Worm (Caenorhabditis elegans) whole organism, L1 larva: ENCODE data around the gene K02E11.7.
"Not testable (repeated sequence)": the region's sequence is repeated elsewhere in the genome, so short reads cannot be mapped to it uniquely, and the experiment has no call there.

Source experiments
- Y116A8C.19 ChIP-seq: sonication (generic microtip); optimal IDR thresholded peaks from 2 replicates; lab custom pipeline; 2016; ENCODE audit warnings: missing compliant biosample characterization, missing genetic modification characterization, borderline replicate concordance
- aha-1 ChIP-seq: fragments of 150-350 bp; optimal IDR thresholded peaks from 2 replicates; lab custom pipeline; 2014; ENCODE audit warnings: missing biosample characterization, missing genetic modification characterization
- alr-1 ChIP-seq: fragments of 200-800 bp; sonication (Bioruptor generic); optimal IDR thresholded peaks from 2 replicates; lab custom pipeline; 2018; ENCODE audit warnings: borderline replicate concordance, mild to moderate bottlenecking, missing genetic modification characterization, missing compliant biosample characterization
- ama-1 ChIP-seq: fragments of 150-350 bp; optimal IDR thresholded peaks from 2 replicates; lab custom pipeline; 2014
- ceh-63 ChIP-seq: fragments of 200-800 bp; sonication (Bioruptor generic); optimal IDR thresholded peaks from 2 replicates; lab custom pipeline; 2018; ENCODE audit warnings: mild to moderate bottlenecking, missing genetic modification characterization, missing compliant biosample characterization
- ceh-90 ChIP-seq: sonication (generic microtip); optimal IDR thresholded peaks from 2 replicates; lab custom pipeline; 2016; ENCODE audit warnings: missing genetic modification characterization, missing compliant biosample characterization
- elt-2 ChIP-seq: sonication (generic microtip); optimal IDR thresholded peaks from 2 replicates; lab custom pipeline; 2016; ENCODE audit warnings: missing genetic modification characterization, mild to moderate bottlenecking, inconsistent platforms, missing compliant biosample characterization, missing genetic modification reagents
- fkh-8 ChIP-seq: sonication (generic microtip); optimal IDR thresholded peaks from 2 replicates; lab custom pipeline; 2016; ENCODE audit warnings: mild to moderate bottlenecking, missing genetic modification characterization, missing compliant biosample characterization
- grh-1 ChIP-seq: fragments of 200-800 bp; sonication (Bioruptor generic); IDR thresholded peaks from 2 replicates; pipeline ENCODE4 v1.3.6; 2022; ENCODE audit warnings: missing genetic modification reagents, missing genetic modification characterization, missing compliant biosample characterization
- irx-1 ChIP-seq: sonication (generic microtip); optimal IDR thresholded peaks from 2 replicates; lab custom pipeline; 2016; ENCODE audit warnings: missing genetic modification characterization, missing compliant biosample characterization
- isw-1 ChIP-seq: fragments of 200-800 bp; sonication (Bioruptor generic); IDR thresholded peaks from 2 replicates; pipeline ENCODE4 v1.3.6; 2022; ENCODE audit warnings: missing genetic modification characterization, missing compliant biosample characterization
- lin-14 ChIP-seq: fragments of 200-800 bp; sonication (Bioruptor generic); optimal IDR thresholded peaks from 2 replicates; lab custom pipeline; 2018; ENCODE audit warnings: mild to moderate bottlenecking, missing genetic modification characterization, moderate library complexity, missing compliant biosample characterization
- lin-15B ChIP-seq: fragments of 150-350 bp; sonication (generic microtip); optimal IDR thresholded peaks from 3 replicates; lab custom pipeline; 2014; ENCODE audit warnings: missing biosample characterization, missing genetic modification characterization
- lin-39 ChIP-seq: fragments of 150-350 bp; optimal IDR thresholded peaks from 2 replicates; lab custom pipeline; 2014; ENCODE audit warnings: missing biosample characterization, missing genetic modification reagents, missing genetic modification characterization
- lir-3 ChIP-seq: sonication (generic microtip); optimal IDR thresholded peaks from 2 replicates; lab custom pipeline; 2016; ENCODE audit warnings: mild to moderate bottlenecking, missing genetic modification characterization, moderate library complexity, missing compliant biosample characterization; ENCODE audit not compliant: poor library complexity
- mef-2 ChIP-seq: fragments of 150-350 bp; optimal IDR thresholded peaks from 2 replicates; lab custom pipeline; 2014; ENCODE audit warnings: missing biosample characterization, missing genetic modification characterization
- nhr-11 ChIP-seq: fragments of 150-350 bp; optimal IDR thresholded peaks from 2 replicates; lab custom pipeline; 2014; ENCODE audit warnings: missing biosample characterization, missing genetic modification characterization
- nhr-12 ChIP-seq: sonication (generic microtip); optimal IDR thresholded peaks from 2 replicates; lab custom pipeline; 2017; ENCODE audit warnings: missing biosample characterization, missing genetic modification characterization
- nhr-237 ChIP-seq: fragments of 150-350 bp; optimal IDR thresholded peaks from 2 replicates; lab custom pipeline; 2014; ENCODE audit warnings: missing biosample characterization, missing genetic modification characterization
- nhr-47 ChIP-seq: sonication (generic microtip); optimal IDR thresholded peaks from 2 replicates; lab custom pipeline; 2016; ENCODE audit warnings: mild to moderate bottlenecking, missing genetic modification characterization, moderate library complexity, missing compliant biosample characterization
- nhr-71 ChIP-seq: sonication (generic microtip); optimal IDR thresholded peaks from 2 replicates; lab custom pipeline; 2016; ENCODE audit warnings: mild to moderate bottlenecking, missing genetic modification characterization, moderate library complexity, missing compliant biosample characterization
- nhr-76 ChIP-seq: sonication (generic microtip); optimal IDR thresholded peaks from 2 replicates; lab custom pipeline; 2017; ENCODE audit warnings: missing biosample characterization, missing genetic modification characterization
- nhr-90 ChIP-seq: sonication (generic microtip); optimal IDR thresholded peaks from 2 replicates; lab custom pipeline; 2016; ENCODE audit warnings: mild to moderate bottlenecking, missing genetic modification characterization, missing compliant biosample characterization; ENCODE audit not compliant: poor library complexity
- pag-3 ChIP-seq: sonication (generic microtip); optimal IDR thresholded peaks from 2 replicates; lab custom pipeline; 2017; ENCODE audit warnings: missing genetic modification characterization, mild to moderate bottlenecking, missing compliant biosample characterization, antibody characterized with exemption, borderline replicate concordance; ENCODE audit not compliant: insufficient read depth
- rnt-1 ChIP-seq: sonication (generic microtip); optimal IDR thresholded peaks from 2 replicates; lab custom pipeline; 2016; ENCODE audit warnings: mild to moderate bottlenecking, missing genetic modification characterization, moderate library complexity, missing compliant biosample characterization
- skn-1 ChIP-seq: fragments of 150-350 bp; optimal IDR thresholded peaks from 2 replicates; lab custom pipeline; 2014; ENCODE audit warnings: missing biosample characterization, missing genetic modification characterization
- snpc-4 ChIP-seq: fragments of 150-350 bp; optimal IDR thresholded peaks from 2 replicates; lab custom pipeline; 2014; ENCODE audit warnings: missing biosample characterization, missing genetic modification characterization
- sox-4 ChIP-seq: sonication (generic microtip); optimal IDR thresholded peaks from 2 replicates; lab custom pipeline; 2016; ENCODE audit warnings: missing genetic modification characterization, missing compliant biosample characterization
- sup-37 ChIP-seq: fragments of 200-800 bp; sonication (Bioruptor generic); optimal IDR thresholded peaks from 2 replicates; lab custom pipeline; 2018; ENCODE audit warnings: mild to moderate bottlenecking, missing genetic modification characterization, missing compliant biosample characterization
- unc-130 ChIP-seq: fragments of 150-350 bp; optimal IDR thresholded peaks from 2 replicates; lab custom pipeline; 2017; ENCODE audit warnings: missing biosample characterization, missing genetic modification characterization, inconsistent platforms
- unc-30 ChIP-seq: sonication (generic microtip); optimal IDR thresholded peaks from 2 replicates; lab custom pipeline; 2017; ENCODE audit warnings: missing biosample characterization, missing genetic modification characterization
- unc-86 ChIP-seq: sonication (generic microtip); optimal IDR thresholded peaks from 2 replicates; lab custom pipeline; 2016; ENCODE audit warnings: missing genetic modification characterization, missing compliant biosample characterization
- unc-98 ChIP-seq: fragments of 200-800 bp; sonication (Bioruptor generic); IDR thresholded peaks from 2 replicates; pipeline ENCODE4 v1.3.6; 2022; ENCODE audit warnings: missing genetic modification characterization, missing compliant biosample characterization

K02E11.7 gene

DNA sequence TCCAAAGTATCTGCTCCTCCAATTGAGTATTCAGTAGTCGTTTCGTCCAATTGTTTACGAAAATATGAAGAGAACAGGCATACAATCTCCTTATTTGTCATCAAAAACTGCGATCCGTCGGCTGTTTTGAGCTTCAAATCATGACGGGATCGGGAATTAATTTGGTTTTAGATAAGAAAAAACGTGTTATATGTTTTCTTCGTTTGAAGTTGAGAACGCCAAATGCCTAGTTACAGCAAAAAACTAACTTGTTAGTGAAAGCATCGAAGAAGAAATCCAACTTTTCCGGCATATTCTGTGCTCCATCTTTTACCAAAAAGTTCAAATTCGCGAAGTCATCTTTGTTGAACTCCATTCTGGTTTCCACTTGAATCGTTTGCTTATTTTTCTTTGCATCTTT is 35.2 kb upstream of the K02E11.7 start, which contains the start of gene F14D7.1:
F14D7.1 (minus strand) TSS at position 101 of the 400 bp plus-strand sequence.
- no peak for TF ChIP-seq skn-1 (tag; lab: Kevin White, UChicago)
- TF ChIP-seq nhr-11 (tag; lab: Kevin White, UChicago): no peak
- TF ChIP-seq unc-98 (GFP tag; lab: Robert Waterston, UW): no peak

ce11 chrV:14285803-14286202 is 31.7 kb upstream of the K02E11.7 start, which contains the start of gene F40G12.11:
TSS of gene F40G12.11 (plus strand) at chrV:14286171.
- TF ChIP-seq unc-130 (tag; lab: Kevin White, UChicago): no peak
- TF ChIP-seq lin-15B (tag; lab: Kevin White, UChicago): no peak
- TF ChIP-seq ama-1 (lab: Kevin White, UChicago): no peak

DNA sequence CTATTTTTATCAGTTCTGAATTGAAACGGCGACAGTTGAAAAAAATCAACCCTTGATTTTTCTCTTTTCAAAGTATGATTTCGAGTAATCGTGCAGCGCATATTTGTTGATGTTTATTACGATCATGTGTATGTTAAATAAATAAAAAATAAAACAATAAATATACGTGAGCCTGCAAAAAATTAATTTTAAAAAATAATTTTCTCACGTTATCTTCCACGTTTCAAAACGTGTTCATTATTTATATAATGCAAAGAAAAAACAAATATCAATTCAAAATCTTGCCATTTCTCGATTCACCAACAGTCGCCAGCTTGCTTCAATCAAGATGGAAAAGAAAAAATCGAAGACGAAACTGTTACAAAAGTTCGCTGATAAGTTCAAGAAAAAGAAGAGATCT is 29.1 kb upstream of the K02E11.7 start, which contains the start of gene F40G12.10:
F40G12.10 (plus strand) TSS at position 301 of the 400 bp plus-strand sequence.
- no peak for TF ChIP-seq isw-1
- no peak for TF ChIP-seq irx-1 (tag; lab: Kevin White, UChicago)

DNA sequence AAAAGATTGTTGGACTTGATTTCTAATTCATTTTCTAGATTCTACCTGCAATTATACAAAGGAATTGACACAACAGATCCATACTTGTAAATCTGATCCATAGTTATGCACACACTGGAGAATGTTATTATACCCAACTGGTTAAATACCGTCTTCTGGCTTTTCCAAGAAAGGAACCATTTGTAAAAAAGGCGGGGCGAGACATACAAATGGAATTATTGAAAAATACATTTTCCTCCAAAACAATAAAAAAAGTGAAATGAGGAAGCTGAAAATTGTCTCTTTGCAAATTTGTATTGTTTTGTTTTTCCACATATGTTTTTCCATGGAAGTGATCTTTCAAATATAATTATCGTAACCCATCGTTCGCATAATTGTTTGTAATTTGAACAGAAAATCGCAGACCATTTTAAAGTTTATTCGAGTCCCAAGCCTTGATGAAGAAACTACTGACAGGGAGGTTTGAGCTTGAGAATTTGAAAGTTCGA is 28.1 kb upstream of the K02E11.7 start, which contains the start of the genes srt-74 and F40G12.9:
srt-74 (minus strand) TSS at position 101 of the 488 bp plus-strand sequence.
F40G12.9 (plus strand) TSS at position 438 of the 488 bp plus-strand sequence.
- TF ChIP-seq nhr-47 (tag; lab: Kevin White, UChicago): no peak
- TF ChIP-seq nhr-76 (tag; lab: Kevin White, UChicago): no peak
- TF ChIP-seq, all 84 proteins: peak for 0

DNA sequence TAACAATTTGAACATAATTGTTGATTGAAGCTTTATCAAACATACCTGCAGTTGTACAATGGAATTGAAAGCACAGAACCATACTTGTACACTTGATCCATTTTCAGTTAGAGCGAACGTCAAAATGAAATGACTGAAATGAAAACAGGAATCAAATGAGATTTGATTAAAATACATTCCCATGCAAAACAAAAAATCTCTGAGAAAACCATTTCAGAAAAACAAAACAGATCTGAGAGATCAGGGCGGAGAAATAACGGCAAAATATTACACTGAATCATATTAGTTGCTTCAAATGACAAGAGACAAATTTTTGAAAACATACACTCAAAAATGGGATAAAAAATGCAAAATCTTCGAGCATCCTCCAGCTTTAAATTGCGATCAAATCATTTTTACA is 25.7 kb upstream of the K02E11.7 start, which contains the start of gene srt-33:
srt-33 (minus strand) TSS at position 101 of the 400 bp plus-strand sequence.
- TF ChIP-seq mef-2 (tag; lab: Kevin White, UChicago) (no peak), sox-4 (no peak), lin-39 (tag; lab: Kevin White, UChicago) (no peak)

ce11 chrV:14277456-14277855 is 23.3 kb upstream of the K02E11.7 start:
- TF ChIP-seq snpc-4: peak; percentile 40

- not testable (repeated sequence) for TF ChIP-seq nhr-12 (tag; lab: Kevin White, UChicago); ceh-63 (GFP tag; lab: Kevin White, UChicago); grh-1 (GFP tag; lab: Robert Waterston, UW)
Observed at ce11 chrV:14274268-14274667, 20.1 kb upstream of the K02E11.7 start, which contains the start of gene F40G12.7. TSS of gene F40G12.7 (plus strand) at chrV:14274568.

- TF ChIP-seq Y116A8C.19 (tag; lab: Kevin White, UChicago) (no peak), pag-3 (tag; lab: Kevin White, UChicago) (no peak), unc-30 (tag; lab: Kevin White, UChicago) (no peak), nhr-71 (tag; lab: Kevin White, UChicago) (no peak), nhr-237 (no peak), ceh-90 (no peak), lin-14 (no peak), rnt-1 (tag; lab: Kevin White, UChicago) (no peak), elt-2 (tag; lab: Kevin White, UChicago) (no peak), skn-1 (tag; lab: Kevin White, UChicago) (no peak), lir-3 (no peak), isw-1 (no peak), unc-86 (tag; lab: Kevin White, UChicago) (no peak), alr-1 (tag; lab: Kevin White, UChicago) (no peak), nhr-90 (tag; lab: Kevin White, UChicago) (no peak), sup-37 (GFP tag; lab: Kevin White, UChicago) (no peak), fkh-8 (tag; lab: Kevin White, UChicago) (no peak), aha-1 (tag; lab: Kevin White, UChicago) (no peak), ceh-63 (GFP tag; lab: Kevin White, UChicago) (no peak)
Observed at ce11 chrV:14273019-14273418, 18.9 kb upstream of the K02E11.7 start, which contains the start of gene F40G12.6. TSS of gene F40G12.6 (minus strand) at chrV:14273119.
